Fruit fly (Drosophila melanogaster): ENCODE data around the gene CG15822.

The CG15822 gene

dm6 chr3L:2157427-2157931 is 6.2 kb downstream of the CG15822 start:
- TF ChIP-seq CG2875 (GFP tag; optimal IDR thresholded peaks at IDR 0.05) (no peak), CG2199 (GFP tag; IDR thresholded peaks at IDR 0.05) (no peak), Ssrp (tag; optimal IDR thresholded peaks at IDR 0.05) (no peak), croc (GFP tag; conservative IDR thresholded peaks at IDR 0.05) (no peak), Oli (tag; optimal IDR thresholded peaks at IDR 0.05) (no peak), CG6272 (GFP tag; IDR thresholded peaks at IDR 0.05) (peak; percentile 26; the same call in 1 of the 2 replicates), Camta (GFP tag; optimal IDR thresholded peaks at IDR 0.05) (no peak), trem (tag; optimal IDR thresholded peaks at IDR 0.05) (no peak), vnd (GFP tag; IDR thresholded peaks at IDR 0.05; ENCODE audit: partially characterized antibody) (no peak), CG18764 (GFP tag; optimal IDR thresholded peaks at IDR 0.05) (no peak), klu (GFP tag; IDR thresholded peaks at IDR 0.05) (no peak), dati (GFP tag; IDR thresholded peaks at IDR 0.05) (no peak), ERR (GFP tag; optimal IDR thresholded peaks at IDR 0.05) (no peak), CG34224 (GFP tag; IDR thresholded peaks at IDR 0.05; ENCODE audit: partially characterized antibody) (no peak), nau (GFP tag; optimal IDR thresholded peaks at IDR 0.05) (no peak), sima (GFP tag; optimal IDR thresholded peaks at IDR 0.05) (no peak), HLH54F (GFP tag; optimal IDR thresholded peaks at IDR 0.05) (no peak), CG7357 (GFP tag; IDR thresholded peaks at IDR 0.05) (no peak), CG13123 (GFP tag; optimal IDR thresholded peaks at IDR 0.05) (no peak), Hr78 (GFP tag; optimal IDR thresholded peaks at IDR 0.05) (peak in 1 of 2 experiments; percentile 76), CG4328 (GFP tag; optimal IDR thresholded peaks at IDR 0.05) (no peak), bbx (GFP tag; IDR thresholded peaks at IDR 0.05; ENCODE audit: partially characterized antibody) (0 out of 2 replicates have a peak, but pooled peaks have one; percentile 20), ci (GFP tag; IDR thresholded peaks at IDR 0.05) (0 out of 3 replicates have a peak, but pooled peaks have one; percentile 42), CG5953 (GFP tag; IDR thresholded peaks at IDR 0.05) (0 out of 2 replicates have a peak, but pooled peaks have one; percentile 10), CG2120 (GFP tag; optimal IDR thresholded peaks at IDR 0.05) (no peak), CG6689 (GFP tag; IDR thresholded peaks at IDR 0.05) (no peak), crol (GFP tag; IDR thresholded peaks at IDR 0.05) (no peak), br (optimal IDR thresholded peaks at IDR 0.05) (no peak), ab (GFP tag; optimal IDR thresholded peaks at IDR 0.05) (no peak), CG2116 (GFP tag; optimal IDR thresholded peaks at IDR 0.05) (no peak), CG5180 (GFP tag; optimal IDR thresholded peaks at IDR 0.05) (peak; percentile 97), Med (GFP tag) (peak; percentile 57), ftz-f1 (GFP tag; optimal IDR thresholded peaks at IDR 0.05) (peak; percentile 66), NK7.1 (GFP tag; optimal IDR thresholded peaks at IDR 0.05) (no peak)

dm6 chr3L:2152730-2153129 is 10.9 kb downstream of the CG15822 start:
- TF ChIP-seq tin (GFP tag; optimal IDR thresholded peaks at IDR 0.05) (peak; percentile 9), slou (GFP tag; optimal IDR thresholded peaks at IDR 0.05) (no peak), sr (GFP tag; IDR thresholded peaks at IDR 0.05) (0 out of 3 replicates have a peak, but pooled peaks have one; percentile 32), dpn (GFP tag; optimal IDR thresholded peaks at IDR 0.05) (peak in 1 of 2 experiments; percentile 22), dimm (GFP tag; IDR thresholded peaks at IDR 0.05) (no peak), Sry-β (GFP tag; optimal IDR thresholded peaks at IDR 0.05) (no peak), CG10959 (GFP tag; IDR thresholded peaks at IDR 0.05) (0 out of 2 replicates have a peak, but pooled peaks have one; percentile 42), CG11696 (GFP tag; IDR thresholded peaks at IDR 0.05) (0 out of 2 replicates have a peak, but pooled peaks have one; percentile 15), kah (GFP tag; optimal IDR thresholded peaks at IDR 0.05) (peak; percentile 83), Abd-B (GFP tag; optimal IDR thresholded peaks at IDR 0.05) (peak; percentile 12), E2f2 (GFP tag; IDR thresholded peaks at IDR 0.05) (peak; percentile 10; the same call in 1 of the 2 replicates), Sox100B (GFP tag; optimal IDR thresholded peaks at IDR 0.05) (no peak), pan (optimal IDR thresholded peaks at IDR 0.05) (no peak), pan (GFP tag; optimal IDR thresholded peaks at IDR 0.05 in 1 of 2, IDR thresholded peaks at IDR 0.05 in 1 of 2) (peak in 1 of 2 experiments; percentile 54), wor (GFP tag; IDR thresholded peaks at IDR 0.05) (0 out of 2 replicates have a peak, but pooled peaks have one; percentile 17), mam (GFP tag; optimal IDR thresholded peaks at IDR 0.05) (no peak), CG42726 (GFP tag; IDR thresholded peaks at IDR 0.05; ENCODE audit: partially characterized antibody) (no peak), CG2129 (GFP tag; IDR thresholded peaks at IDR 0.05; ENCODE audit: partially characterized antibody) (no peak), ftz-f1 (GFP tag; optimal IDR thresholded peaks at IDR 0.05) (peak; percentile 30), Med (GFP tag) (peak; percentile 84)

Measured in whole organism, embryonic.